Worm (Caenorhabditis elegans) whole organism, mixed stage, embryonic: ENCODE data around the gene F01F1.11.

Source experiments
- blmp-1 ChIP-seq: fragments of 150-350 bp; optimal IDR thresholded peaks from 2 replicates; lab custom pipeline; 2014; ENCODE audit warnings: missing biosample characterization, missing genetic modification characterization
- elt-1 ChIP-seq: sonication (generic microtip); optimal IDR thresholded peaks from 2 replicates; lab custom pipeline; 2017; ENCODE audit warnings: missing genetic modification characterization, mild to moderate bottlenecking, missing compliant biosample characterization, antibody characterized with exemption, moderate library complexity, borderline replicate concordance; ENCODE audit not compliant: insufficient read depth
- elt-3 ChIP-seq: fragments of 150-350 bp; optimal IDR thresholded peaks from 2 replicates; lab custom pipeline; 2014; ENCODE audit warnings: missing biosample characterization, missing genetic modification characterization
- hlh-1 ChIP-seq: fragments of 150-350 bp; optimal IDR thresholded peaks from 2 replicates; lab custom pipeline; 2014; ENCODE audit warnings: missing biosample characterization, missing genetic modification reagents, missing genetic modification characterization
- mab-5 ChIP-seq: fragments of 150-350 bp; optimal IDR thresholded peaks from 2 replicates; lab custom pipeline; 2014; ENCODE audit warnings: missing biosample characterization, missing genetic modification characterization
- mep-1 ChIP-seq: fragments of 150-350 bp; optimal IDR thresholded peaks from 2 replicates; lab custom pipeline; 2017; ENCODE audit warnings: missing biosample characterization, missing genetic modification reagents, missing genetic modification characterization, inconsistent platforms
- nhr-12 ChIP-seq: fragments of 150-350 bp; optimal IDR thresholded peaks from 2 replicates; lab custom pipeline; 2014; ENCODE audit warnings: missing biosample characterization, missing genetic modification characterization
- nhr-237 ChIP-seq: fragments of 150-350 bp; optimal IDR thresholded peaks from 2 replicates; lab custom pipeline; 2014; ENCODE audit warnings: missing biosample characterization, missing genetic modification characterization
- nhr-28 ChIP-seq: fragments of 150-350 bp; optimal IDR thresholded peaks from 2 replicates; lab custom pipeline; 2014; ENCODE audit warnings: missing biosample characterization, missing genetic modification characterization
- nhr-76 ChIP-seq: sonication (generic microtip); optimal IDR thresholded peaks from 2 replicates; lab custom pipeline; 2017; ENCODE audit warnings: missing biosample characterization, missing genetic modification characterization
- snpc-4 ChIP-seq: fragments of 150-350 bp; optimal IDR thresholded peaks from 2 replicates; lab custom pipeline; 2014; ENCODE audit warnings: missing biosample characterization, missing genetic modification characterization
- unc-39 ChIP-seq: fragments of 150-350 bp; optimal IDR thresholded peaks from 2 replicates; lab custom pipeline; 2014; ENCODE audit warnings: missing biosample characterization, missing genetic modification characterization
- unc-62 ChIP-seq: fragments of 150-350 bp; optimal IDR thresholded peaks from 2 replicates; lab custom pipeline; 2014; ENCODE audit warnings: missing biosample characterization, missing genetic modification reagents, missing genetic modification characterization
- ztf-11 ChIP-seq: fragments of 150-350 bp; optimal IDR thresholded peaks from 2 replicates; lab custom pipeline; 2014; ENCODE audit warnings: missing biosample characterization, missing genetic modification characterization

ce11 chrIII:5834053-5834452, 37.6 kb downstream of the F01F1.11 start, which contains the start of gene R12B2.6:
- no peak for TF ChIP-seq nhr-76 (tag; lab: Kevin White, UChicago)
- no peak for TF ChIP-seq mep-1 (tag; lab: Kevin White, UChicago)
- TF ChIP-seq nhr-28, result no peak
- no peak for TF ChIP-seq ztf-11 (tag; lab: Kevin White, UChicago)
- TF ChIP-seq elt-1 (tag; lab: Kevin White, UChicago), result no peak
- no peak for TF ChIP-seq snpc-4
- no peak for TF ChIP-seq blmp-1
- no peak for TF ChIP-seq mab-5 (tag; lab: Kevin White, UChicago)
- no peak for TF ChIP-seq unc-62 (GFP tag; lab: Kevin White, UChicago)
- TF ChIP-seq nhr-237 (tag; lab: Kevin White, UChicago), result no peak
- no peak for TF ChIP-seq unc-39 (tag; lab: Kevin White, UChicago)
- TF ChIP-seq hlh-1 (tag; lab: Kevin White, UChicago), result no peak
- no peak for TF ChIP-seq nhr-12
- no peak for TF ChIP-seq elt-3 (tag; lab: Kevin White, UChicago)
